Fruit fly (Drosophila melanogaster) whole organism, embryonic: ENCODE data around the gene CCAP.

Experiments
- Abd-B ChIP-seq: fragments of 200-800 bp; sonication (Bioruptor generic); optimal IDR thresholded peaks from 2 replicates; lab custom pipeline; 2018; ENCODE audit warnings: missing biosample characterization, mild to moderate bottlenecking, missing genetic modification characterization, moderate library complexity
- Antp ChIP-seq: fragments of 200-800 bp; sonication (Bioruptor generic); optimal IDR thresholded peaks from 3 replicates; lab custom pipeline; 2016; ENCODE audit warnings: missing biosample characterization, missing genetic modification characterization
- BEAF-32 ChIP-seq: fragments of 200-800 bp; sonication (Bioruptor generic); optimal IDR thresholded peaks from 3 replicates; lab custom pipeline; 2017; ENCODE audit warnings: missing biosample characterization, missing genetic modification characterization, mild to moderate bottlenecking, moderate library complexity, missing genetic modification reagents
- CG10274 ChIP-seq: fragments of 200-800 bp; sonication (Bioruptor generic); optimal IDR thresholded peaks from 3 replicates; lab custom pipeline; 2017; ENCODE audit warnings: missing biosample characterization, mild to moderate bottlenecking, missing genetic modification characterization
- CG10979 ChIP-seq: fragments of 200-800 bp; sonication (Bioruptor generic); optimal IDR thresholded peaks from 2 replicates; lab custom pipeline; 2018; ENCODE audit warnings: missing biosample characterization, mild to moderate bottlenecking, missing genetic modification characterization, moderate library complexity
- CG14965 ChIP-seq: fragments of 200-800 bp; sonication (Bioruptor generic); optimal IDR thresholded peaks from 2 replicates; lab custom pipeline; 2016; ENCODE audit warnings: missing biosample characterization, missing genetic modification characterization, borderline replicate concordance
- CG15011 ChIP-seq: fragments of 200-800 bp; sonication (Bioruptor generic); optimal IDR thresholded peaks from 3 replicates; lab custom pipeline; 2018; ENCODE audit warnings: missing biosample characterization, mild to moderate bottlenecking, missing genetic modification characterization
- CG16815 ChIP-seq: fragments of 200-800 bp; sonication (Bioruptor generic); optimal IDR thresholded peaks from 3 replicates; lab custom pipeline; 2017; ENCODE audit warnings: missing biosample characterization, mild to moderate bottlenecking, missing genetic modification characterization
- CG17829 ChIP-seq: fragments of 200-800 bp; optimal IDR thresholded peaks from 2 replicates; lab custom pipeline; 2019; ENCODE audit warnings: missing biosample characterization, mild to moderate bottlenecking, missing genetic modification characterization, moderate library complexity
- CG2202 ChIP-seq: fragments of 200-800 bp; sonication (Bioruptor generic); optimal IDR thresholded peaks from 2 replicates; lab custom pipeline; 2018; ENCODE audit warnings: missing biosample characterization, mild to moderate bottlenecking, missing genetic modification characterization
- CG3065 ChIP-seq: fragments of 200-800 bp; sonication (Bioruptor generic); optimal IDR thresholded peaks from 2 replicates; lab custom pipeline; 2016; ENCODE audit warnings: missing biosample characterization, missing genetic modification characterization
- CG3281 ChIP-seq: fragments of 200-800 bp; sonication (Bioruptor generic); optimal IDR thresholded peaks from 3 replicates; lab custom pipeline; 2017; ENCODE audit warnings: missing biosample characterization, mild to moderate bottlenecking, missing genetic modification characterization
- CG3407 ChIP-seq: fragments of 200-800 bp; sonication (Bioruptor generic); optimal IDR thresholded peaks from 2 replicates; lab custom pipeline; 2018; ENCODE audit warnings: missing biosample characterization, mild to moderate bottlenecking, missing genetic modification characterization
- CG42726 ChIP-seq: fragments of 200-800 bp; sonication (Bioruptor generic); IDR thresholded peaks from 2 replicates; pipeline ENCODE4 v1.3.6; 2022; ENCODE audit warnings: missing biosample characterization, missing genetic modification characterization; ENCODE audit not compliant: partially characterized antibody
- CG4854 ChIP-seq: fragments of 200-800 bp; sonication (Bioruptor generic); optimal IDR thresholded peaks from 2 replicates; lab custom pipeline; 2016; ENCODE audit warnings: missing biosample characterization, missing genetic modification characterization, inconsistent platforms
- CG6654 ChIP-seq: fragments of 200-800 bp; sonication (Bioruptor generic); optimal IDR thresholded peaks from 2 replicates; lab custom pipeline; 2017; ENCODE audit warnings: missing biosample characterization, mild to moderate bottlenecking, missing genetic modification characterization
- CG8359 ChIP-seq: fragments of 200-800 bp; sonication (Bioruptor generic); optimal IDR thresholded peaks from 2 replicates; lab custom pipeline; 2017; ENCODE audit warnings: missing biosample characterization, mild to moderate bottlenecking, missing genetic modification characterization, borderline replicate concordance
- Camta ChIP-seq: fragments of 200-800 bp; sonication (Bioruptor generic); optimal IDR thresholded peaks from 2 replicates; lab custom pipeline; 2016; ENCODE audit warnings: missing biosample characterization, missing genetic modification characterization
- D19A ChIP-seq: fragments of 200-800 bp; optimal IDR thresholded peaks from 3 replicates; lab custom pipeline; 2019; ENCODE audit warnings: missing biosample characterization, mild to moderate bottlenecking, missing genetic modification characterization, moderate library complexity
- Dll ChIP-seq: fragments of 200-800 bp; sonication (Bioruptor generic); IDR thresholded peaks from 4 replicates; pipeline ENCODE4 v1.3.6; 2022; ENCODE audit warnings: missing biosample characterization, missing genetic modification characterization; ENCODE audit not compliant: partially characterized antibody
- GATAe ChIP-seq: fragments of 200-800 bp; sonication (Bioruptor generic); conservative IDR thresholded peaks from 2 replicates; pipeline ENCODE4 v1.3.6; 2022; ENCODE audit warnings: missing biosample characterization, missing genetic modification characterization
- Hand ChIP-seq: fragments of 200-800 bp; sonication (Bioruptor generic); optimal IDR thresholded peaks from 2 replicates; lab custom pipeline; 2017; ENCODE audit warnings: mild to moderate bottlenecking, missing biosample characterization, missing genetic modification reagents, missing genetic modification characterization
- MBD-R2 ChIP-seq: fragments of 200-800 bp; sonication (Bioruptor generic); IDR thresholded peaks from 2 replicates; pipeline ENCODE4 v1.3.6; 2022; ENCODE audit warnings: missing biosample characterization, missing genetic modification characterization
- Optix ChIP-seq: fragments of 200-800 bp; sonication (Bioruptor generic); IDR thresholded peaks from 3 replicates; pipeline ENCODE4 v1.3.6; 2022; ENCODE audit warnings: missing biosample characterization, missing genetic modification characterization
- Rx ChIP-seq: fragments of 200-800 bp; sonication (Bioruptor generic); IDR thresholded peaks from 2 replicates; pipeline ENCODE4 v1.3.6; 2022; ENCODE audit warnings: missing biosample characterization, missing genetic modification characterization
- Sry-δ ChIP-seq: fragments of 200-800 bp; sonication (Bioruptor generic); optimal IDR thresholded peaks from 2 replicates; lab custom pipeline; 2016; ENCODE audit warnings: missing biosample characterization, missing genetic modification characterization
- ash1 ChIP-seq: fragments of 200-800 bp; sonication (Bioruptor generic); optimal IDR thresholded peaks from 2 replicates; lab custom pipeline; 2018; ENCODE audit warnings: missing biosample characterization, mild to moderate bottlenecking, missing genetic modification characterization
- bcd ChIP-seq: fragments of 200-800 bp; sonication (Bioruptor generic); optimal IDR thresholded peaks from 2 replicates; lab custom pipeline; 2017; ENCODE audit warnings: missing biosample characterization, mild to moderate bottlenecking, missing genetic modification characterization
- bsh ChIP-seq, 2 experiments: fragments of 200-800 bp; sonication (Bioruptor generic); optimal IDR thresholded peaks; 2 replicates each; lab custom pipeline; 2017 to 2018; ENCODE audit warnings: mild to moderate bottlenecking in 2 of 2, missing biosample characterization in 2 of 2, missing genetic modification characterization in 2 of 2, moderate library complexity in 1 of 2
- caup ChIP-seq: fragments of 200-800 bp; sonication (Bioruptor generic); optimal IDR thresholded peaks from 3 replicates; lab custom pipeline; 2017; ENCODE audit warnings: missing biosample characterization, mild to moderate bottlenecking, missing genetic modification characterization, moderate library complexity; ENCODE audit not compliant: severe bottlenecking
- dmrt11E ChIP-seq: fragments of 200-800 bp; sonication (Bioruptor generic); optimal IDR thresholded peaks from 3 replicates; lab custom pipeline; 2018; ENCODE audit warnings: missing biosample characterization, mild to moderate bottlenecking, missing genetic modification characterization, moderate library complexity
- fru ChIP-seq: fragments of >200 bp; optimal IDR thresholded peaks from 2 replicates; lab custom pipeline; 2017
- kni ChIP-seq: fragments of 200-800 bp; sonication (Bioruptor generic); optimal IDR thresholded peaks from 3 replicates; lab custom pipeline; 2017; ENCODE audit warnings: mild to moderate bottlenecking, missing biosample characterization, missing genetic modification reagents, missing genetic modification characterization
- lola ChIP-seq, 3 experiments: fragments of >200 bp in 2 of 3; fragments of 200-800 bp in 1 of 3; sonication (Bioruptor generic) in 1 of 3; optimal IDR thresholded peaks; 2 replicates each; lab custom pipeline; 2017 to 2019; ENCODE audit warnings: missing biosample characterization in 3 of 3, missing genetic modification characterization in 3 of 3, mild to moderate bottlenecking in 1 of 3, moderate library complexity in 1 of 3
- onecut ChIP-seq: fragments of 200-800 bp; sonication (Bioruptor generic); IDR thresholded peaks from 2 replicates; pipeline ENCODE4 v1.3.6; 2022; ENCODE audit warnings: missing biosample characterization, missing genetic modification characterization
- org-1 ChIP-seq: fragments of 200-800 bp; sonication (Bioruptor generic); optimal IDR thresholded peaks from 2 replicates; lab custom pipeline; 2017; ENCODE audit warnings: missing biosample characterization, missing genetic modification characterization
- pnt ChIP-seq: fragments of 200-800 bp; sonication (Bioruptor generic); optimal IDR thresholded peaks from 3 replicates; lab custom pipeline; 2016; ENCODE audit warnings: missing biosample characterization, missing genetic modification characterization
- prd ChIP-seq, 3 experiments: fragments of >200 bp in 2 of 3; fragments of 200-800 bp in 1 of 3; sonication (Bioruptor generic) in 1 of 3; optimal IDR thresholded peaks in 2 of 3; IDR thresholded peaks in 1 of 3; 2 replicates in 2 of 3; 3 replicates in 1 of 3; pipeline versions ENCODE4 v1.3.6 to Lab custom; 2017 to 2022; ENCODE audit warnings: missing biosample characterization in 1 of 3, missing genetic modification characterization in 1 of 3
- salm ChIP-seq: fragments of 200-800 bp; sonication (Bioruptor generic); optimal IDR thresholded peaks from 2 replicates; lab custom pipeline; 2018; ENCODE audit warnings: missing biosample characterization, mild to moderate bottlenecking, missing genetic modification characterization
- sens-2 ChIP-seq: fragments of 200-800 bp; sonication (Bioruptor generic); IDR thresholded peaks from 2 replicates; pipeline ENCODE4 v1.3.6; 2022; ENCODE audit warnings: missing biosample characterization, missing genetic modification characterization
- sr ChIP-seq: fragments of 200-800 bp; sonication (Bioruptor generic); IDR thresholded peaks from 3 replicates; pipeline ENCODE4 v1.3.6; 2022; ENCODE audit warnings: missing biosample characterization, missing genetic modification characterization
- tap ChIP-seq: fragments of 200-800 bp; optimal IDR thresholded peaks from 3 replicates; lab custom pipeline; 2019; ENCODE audit warnings: missing biosample characterization, mild to moderate bottlenecking, missing genetic modification characterization, moderate library complexity
- tll ChIP-seq, 2 experiments: fragments of 200-800 bp in 1 of 2; fragments of >200 bp in 1 of 2; sonication (Bioruptor generic) in 1 of 2; optimal IDR thresholded peaks; 2 replicates each; lab custom pipeline; 2017 to 2019; ENCODE audit warnings: missing biosample characterization in 2 of 2, missing genetic modification characterization in 2 of 2, mild to moderate bottlenecking in 1 of 2, moderate library complexity in 1 of 2
- trem ChIP-seq: fragments of 200-800 bp; optimal IDR thresholded peaks from 3 replicates; lab custom pipeline; 2019; ENCODE audit warnings: missing biosample characterization, mild to moderate bottlenecking, missing genetic modification characterization, moderate library complexity
- ttk ChIP-seq: fragments of 200-800 bp; sonication (Bioruptor generic); IDR thresholded peaks from 2 replicates; pipeline ENCODE4 v2.1.2; 2022; ENCODE audit warnings: missing biosample characterization, missing genetic modification characterization
- unpg ChIP-seq: fragments of 200-800 bp; sonication (Bioruptor generic); optimal IDR thresholded peaks from 3 replicates; lab custom pipeline; 2018; ENCODE audit warnings: missing biosample characterization, mild to moderate bottlenecking, missing genetic modification characterization, moderate library complexity
- wdn ChIP-seq: fragments of 200-800 bp; sonication (Bioruptor generic); IDR thresholded peaks from 2 replicates; pipeline ENCODE4 v1.3.6; 2022; ENCODE audit warnings: missing biosample characterization, missing genetic modification characterization

CCAP gene

dm6 chr3R:22667284-22667958 lies 34.5 kb downstream of the CCAP start (continued):
- TF ChIP-seq CG10274 (peak; percentile 20), pnt (GFP tag; lab: Kevin White, UChicago) (peak; percentile 23), Dll (no peak), wdn (GFP tag; lab: Robert Waterston, UW) (peak; percentile 43; the same call in 1 of the 2 replicates), ttk (peak; percentile 79), Antp (peak; percentile 2), Hand (GFP tag; lab: Kevin White, UChicago) (no peak), MBD-R2 (GFP tag; lab: Robert Waterston, UW) (0 out of 2 replicates have a peak, but pooled peaks have one; percentile 19), CG2202 (peak; percentile 62), trem (tag; lab: Kevin White, UChicago) (peak; percentile 92), org-1 (peak; percentile 69), CG4854 (GFP tag; lab: Kevin White, UChicago) (no peak), sr (GFP tag; lab: Robert Waterston, UW) (no peak), unpg (GFP tag; lab: Kevin White, UChicago) (peak; percentile 84), CG15011 (peak; percentile 66), CG17829 (tag; lab: Kevin White, UChicago) (peak; percentile 79), caup (GFP tag; lab: Kevin White, UChicago) (peak; percentile 23), CG3281 (GFP tag; lab: Kevin White, UChicago) (peak; percentile 60), CG16815 (GFP tag; lab: Kevin White, UChicago) (peak; percentile 67), Abd-B (GFP tag; lab: Kevin White, UChicago) (peak; percentile 93), CG3065 (GFP tag; lab: Kevin White, UChicago) (peak; percentile 53), tap (tag; lab: Kevin White, UChicago) (peak; percentile 92), Rx (peak; percentile 55), kni (GFP tag; lab: Kevin White, UChicago) (peak; percentile 12), BEAF-32 (GFP tag; lab: Kevin White, UChicago) (no peak), tll (GFP tag; optimal IDR thresholded peaks at IDR 0.05; lab: Kevin White, UChicago) (no peak), dmrt11E (tag; lab: Kevin White, UChicago) (peak; percentile 87), sens-2 (GFP tag; lab: Robert Waterston, UW) (peak; percentile 73; the same call in 1 of the 2 replicates), CG8359 (GFP tag; lab: Kevin White, UChicago) (peak; percentile 66), Sry-δ (GFP tag; lab: Kevin White, UChicago) (peak; percentile 19), bcd (peak; percentile 87), onecut (peak; percentile 72), CG14965 (no peak), ash1 (GFP tag; lab: Kevin White, UChicago) (no peak), CG3407 (GFP tag; lab: Kevin White, UChicago) (peak; percentile 66), CG10979 (tag; lab: Kevin White, UChicago) (peak; percentile 97), D19A (tag; lab: Kevin White, UChicago) (peak; percentile 89), Camta (GFP tag; lab: Kevin White, UChicago) (peak; percentile 54), GATAe (no peak), salm (tag; lab: Kevin White, UChicago) (peak; percentile 58), CG6654 (GFP tag; lab: Kevin White, UChicago) (peak; percentile 71), Optix (0 out of 3 replicates have a peak, but pooled peaks have one; percentile 27), lola (GFP tag; optimal IDR thresholded peaks at IDR 0.05; lab: Kevin White, UChicago) (peak in 1 of 3 experiments; percentile 83), CG42726 (GFP tag; lab: Robert Waterston, UW) (no peak), fru (lab: Kevin White, UChicago) (no peak), bsh (GFP tag; optimal IDR thresholded peaks at IDR 0.05; lab: Kevin White, UChicago) (peak; percentile 77 to 86), prd (optimal IDR thresholded peaks at IDR 0.05; lab: Kevin White, UChicago) (no peak), prd (GFP tag; IDR thresholded peaks at IDR 0.05; lab: Robert Waterston, UW) (peak; percentile 77)
